Worm (Caenorhabditis elegans): ENCODE measurements around the gene micu-1.

ce11 chrIV:13342555-13342954, 44.8 kb downstream of the micu-1 start, which contains the start of gene W02A2.5:
- no peak for TF ChIP-seq sox-2 (GFP tag; IDR thresholded peaks at IDR 0.05)
- TF ChIP-seq eyg-1 (tag; optimal IDR thresholded peaks at IDR 0.05), result no peak

Data from whole organism, late embryonic.